Worm (Caenorhabditis elegans) whole organism, mixed stage, embryonic: ENCODE results near the gene F13B12.6.

Experiments used
- M03D4.4 ChIP-seq: sonication (generic microtip); optimal IDR thresholded peaks from 2 replicates; lab custom pipeline; 2017; ENCODE audit warnings: mild to moderate bottlenecking, missing genetic modification characterization, missing compliant biosample characterization
- bed-3 ChIP-seq: fragments of 200-800 bp; sonication (Bioruptor generic); optimal IDR thresholded peaks from 3 replicates; lab custom pipeline; 2018; ENCODE audit warnings: mild to moderate bottlenecking, missing genetic modification characterization, moderate library complexity, missing compliant biosample characterization
- blmp-1 ChIP-seq: fragments of 150-350 bp; optimal IDR thresholded peaks from 2 replicates; lab custom pipeline; 2014; ENCODE audit warnings: missing biosample characterization, missing genetic modification characterization
- ceh-43 ChIP-seq: fragments of 200-800 bp; sonication (Bioruptor generic); optimal IDR thresholded peaks from 2 replicates; lab custom pipeline; 2018; ENCODE audit warnings: mild to moderate bottlenecking, missing genetic modification characterization, moderate library complexity, missing compliant biosample characterization
- ceh-83 ChIP-seq: fragments of 200-800 bp; sonication (Bioruptor generic); optimal IDR thresholded peaks from 2 replicates; lab custom pipeline; 2018; ENCODE audit warnings: mild to moderate bottlenecking, missing genetic modification characterization, missing compliant biosample characterization
- ces-1 ChIP-seq: fragments of 150-350 bp; optimal IDR thresholded peaks from 2 replicates; lab custom pipeline; 2014; ENCODE audit warnings: missing biosample characterization, missing genetic modification reagents, missing genetic modification characterization
- drap-1 ChIP-seq: fragments of 200-800 bp; sonication (Bioruptor generic); optimal IDR thresholded peaks from 3 replicates; lab custom pipeline; 2018; ENCODE audit warnings: mild to moderate bottlenecking, missing genetic modification characterization, missing compliant biosample characterization
- elt-3 ChIP-seq: fragments of 150-350 bp; optimal IDR thresholded peaks from 2 replicates; lab custom pipeline; 2014; ENCODE audit warnings: missing biosample characterization, missing genetic modification characterization
- flh-1 ChIP-seq: fragments of 200-800 bp; sonication (Bioruptor generic); optimal IDR thresholded peaks from 2 replicates; lab custom pipeline; 2018; ENCODE audit warnings: mild to moderate bottlenecking, missing genetic modification characterization, moderate library complexity, missing compliant biosample characterization
- ham-2 ChIP-seq: fragments of 200-800 bp; sonication (Bioruptor generic); optimal IDR thresholded peaks from 2 replicates; lab custom pipeline; 2018; ENCODE audit warnings: mild to moderate bottlenecking, missing genetic modification characterization, missing compliant biosample characterization
- hlh-1 ChIP-seq: fragments of 150-350 bp; optimal IDR thresholded peaks from 2 replicates; lab custom pipeline; 2014; ENCODE audit warnings: missing biosample characterization, missing genetic modification reagents, missing genetic modification characterization
- lin-13 ChIP-seq: fragments of 150-350 bp; optimal IDR thresholded peaks from 2 replicates; lab custom pipeline; 2014; ENCODE audit warnings: missing biosample characterization, missing genetic modification characterization
- lin-32 ChIP-seq: fragments of 200-800 bp; sonication (Bioruptor generic); optimal IDR thresholded peaks from 2 replicates; lab custom pipeline; 2018; ENCODE audit warnings: mild to moderate bottlenecking, missing genetic modification characterization, missing compliant biosample characterization
- lsy-2 ChIP-seq: fragments of 150-350 bp; optimal IDR thresholded peaks from 2 replicates; lab custom pipeline; 2014; ENCODE audit warnings: missing biosample characterization, missing genetic modification characterization
- mab-5 ChIP-seq: fragments of 150-350 bp; optimal IDR thresholded peaks from 2 replicates; lab custom pipeline; 2014; ENCODE audit warnings: missing biosample characterization, missing genetic modification characterization
- mep-1 ChIP-seq: fragments of 150-350 bp; optimal IDR thresholded peaks from 2 replicates; lab custom pipeline; 2017; ENCODE audit warnings: missing biosample characterization, missing genetic modification reagents, missing genetic modification characterization, inconsistent platforms
- mls-2 ChIP-seq: sonication (generic microtip); optimal IDR thresholded peaks from 2 replicates; lab custom pipeline; 2016; ENCODE audit warnings: mild to moderate bottlenecking, missing genetic modification characterization, moderate library complexity, missing compliant biosample characterization
- nhr-2 ChIP-seq: fragments of 150-350 bp; optimal IDR thresholded peaks from 2 replicates; lab custom pipeline; 2014; ENCODE audit warnings: missing biosample characterization, missing genetic modification characterization
- nhr-237 ChIP-seq: fragments of 150-350 bp; optimal IDR thresholded peaks from 2 replicates; lab custom pipeline; 2014; ENCODE audit warnings: missing biosample characterization, missing genetic modification characterization
- nhr-28 ChIP-seq: fragments of 150-350 bp; optimal IDR thresholded peaks from 2 replicates; lab custom pipeline; 2014; ENCODE audit warnings: missing biosample characterization, missing genetic modification characterization
- nhr-76 ChIP-seq: sonication (generic microtip); optimal IDR thresholded peaks from 2 replicates; lab custom pipeline; 2017; ENCODE audit warnings: missing biosample characterization, missing genetic modification characterization
- pha-4 ChIP-seq: fragments of 150-350 bp; optimal IDR thresholded peaks from 2 replicates; lab custom pipeline; 2018; ENCODE audit warnings: missing biosample characterization, missing genetic modification reagents, missing genetic modification characterization
- sem-2 ChIP-seq: fragments of 200-800 bp; sonication (Bioruptor generic); optimal IDR thresholded peaks from 2 replicates; lab custom pipeline; 2018; ENCODE audit warnings: mild to moderate bottlenecking, missing genetic modification characterization, missing compliant biosample characterization
- snpc-4 ChIP-seq: fragments of 150-350 bp; optimal IDR thresholded peaks from 2 replicates; lab custom pipeline; 2014; ENCODE audit warnings: missing biosample characterization, missing genetic modification characterization
- sptf-1 ChIP-seq: sonication (generic microtip); optimal IDR thresholded peaks from 2 replicates; lab custom pipeline; 2017; ENCODE audit warnings: mild to moderate bottlenecking, missing genetic modification characterization, moderate library complexity, missing compliant biosample characterization
- tbx-8 ChIP-seq: fragments of 200-800 bp; sonication (Bioruptor generic); optimal IDR thresholded peaks from 2 replicates; lab custom pipeline; 2018; ENCODE audit warnings: mild to moderate bottlenecking, missing genetic modification characterization, moderate library complexity, missing compliant biosample characterization
- unc-120 ChIP-seq: sonication (generic microtip); optimal IDR thresholded peaks from 2 replicates; lab custom pipeline; 2017; ENCODE audit warnings: missing genetic modification characterization, missing compliant biosample characterization; ENCODE audit not compliant: poor library complexity, severe bottlenecking
- unc-39 ChIP-seq: fragments of 150-350 bp; optimal IDR thresholded peaks from 2 replicates; lab custom pipeline; 2014; ENCODE audit warnings: missing biosample characterization, missing genetic modification characterization
- unc-62 ChIP-seq: fragments of 150-350 bp; optimal IDR thresholded peaks from 2 replicates; lab custom pipeline; 2014; ENCODE audit warnings: missing biosample characterization, missing genetic modification reagents, missing genetic modification characterization
- zip-8 ChIP-seq: fragments of 150-350 bp; optimal IDR thresholded peaks from 2 replicates; lab custom pipeline; 2014; ENCODE audit warnings: missing biosample characterization, missing genetic modification characterization
- ztf-11 ChIP-seq: fragments of 150-350 bp; optimal IDR thresholded peaks from 2 replicates; lab custom pipeline; 2014; ENCODE audit warnings: missing biosample characterization, missing genetic modification characterization

Gene F13B12.6

DNA sequence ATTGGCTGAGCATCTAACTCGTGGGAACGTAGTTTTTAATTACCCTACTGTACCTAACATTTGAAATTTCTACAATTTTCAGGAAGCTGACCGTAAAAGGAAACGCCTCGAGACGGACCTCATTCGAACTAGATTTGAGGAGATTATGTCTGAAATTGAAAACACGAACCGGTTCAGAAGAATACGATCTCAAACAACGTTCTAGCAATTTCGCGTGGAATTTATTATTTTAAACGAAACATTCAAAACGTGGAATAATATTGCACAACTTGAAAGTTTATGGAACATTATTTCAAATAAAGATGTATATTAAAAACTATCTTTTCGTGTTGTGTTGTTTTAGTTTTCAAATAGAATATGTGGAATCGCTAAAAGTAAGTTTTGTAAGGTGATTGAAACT, 25.8 kb upstream of the F13B12.6 start, which contains the start of gene F13B12.7:
TSS of gene F13B12.7 (plus strand) at position 301 of the 400 bp plus-strand sequence.
- no peak for TF ChIP-seq mls-2 (tag; lab: Kevin White, UChicago)
- TF ChIP-seq lin-13 (tag; lab: Kevin White, UChicago) = no peak
- TF ChIP-seq lin-32 (GFP tag; lab: Kevin White, UChicago) = no peak
- TF ChIP-seq flh-1 (GFP tag; lab: Kevin White, UChicago) = no peak
- no peak for TF ChIP-seq nhr-2 (tag; lab: Kevin White, UChicago)
- TF ChIP-seq nhr-76 = no peak
- TF ChIP-seq unc-39 (tag; lab: Kevin White, UChicago) = no peak
- no peak for TF ChIP-seq pha-4 (tag; lab: Kevin White, UChicago)
- TF ChIP-seq tbx-8 (GFP tag; lab: Kevin White, UChicago) = no peak
- no peak for TF ChIP-seq snpc-4 (tag; lab: Kevin White, UChicago)
- TF ChIP-seq lsy-2 (tag; lab: Kevin White, UChicago) = no peak
- TF ChIP-seq mab-5 (tag; lab: Kevin White, UChicago) = no peak
- no peak for TF ChIP-seq bed-3 (GFP tag; lab: Kevin White, UChicago)
- TF ChIP-seq unc-62 = no peak
- no peak for TF ChIP-seq ztf-11 (tag; lab: Kevin White, UChicago)
- TF ChIP-seq sptf-1 (tag; lab: Kevin White, UChicago) = no peak
- no peak for TF ChIP-seq ham-2 (GFP tag; lab: Kevin White, UChicago)

DNA sequence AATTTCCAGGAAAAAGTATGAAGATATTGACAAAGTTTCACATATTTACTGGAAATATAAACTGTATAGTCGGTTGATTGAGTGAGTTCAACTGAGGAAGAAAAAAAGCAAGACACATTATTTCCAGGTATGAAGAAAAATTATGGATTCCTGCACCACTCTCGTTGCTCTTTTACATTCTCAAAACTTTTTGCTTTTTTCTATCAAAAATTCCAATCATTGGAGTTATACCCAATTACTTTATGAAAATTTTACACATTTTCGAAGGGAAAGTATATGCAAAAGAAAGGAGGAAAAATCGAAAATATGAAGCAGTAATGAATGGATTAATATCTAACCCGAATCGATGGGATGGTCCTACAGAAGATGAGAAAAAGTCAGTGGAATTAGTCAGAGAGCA, 25.2 kb upstream of the F13B12.6 start:
- TF ChIP-seq nhr-2 (tag; lab: Kevin White, UChicago) = no peak
- TF ChIP-seq hlh-1 (tag; lab: Kevin White, UChicago) = no peak
- no peak for TF ChIP-seq elt-3 (tag; lab: Kevin White, UChicago)
- no peak for TF ChIP-seq ces-1 (GFP tag; lab: Kevin White, UChicago)
- TF ChIP-seq ceh-83 (GFP tag; lab: Kevin White, UChicago) = no peak
- TF ChIP-seq M03D4.4 (tag; lab: Kevin White, UChicago) = no peak

DNA sequence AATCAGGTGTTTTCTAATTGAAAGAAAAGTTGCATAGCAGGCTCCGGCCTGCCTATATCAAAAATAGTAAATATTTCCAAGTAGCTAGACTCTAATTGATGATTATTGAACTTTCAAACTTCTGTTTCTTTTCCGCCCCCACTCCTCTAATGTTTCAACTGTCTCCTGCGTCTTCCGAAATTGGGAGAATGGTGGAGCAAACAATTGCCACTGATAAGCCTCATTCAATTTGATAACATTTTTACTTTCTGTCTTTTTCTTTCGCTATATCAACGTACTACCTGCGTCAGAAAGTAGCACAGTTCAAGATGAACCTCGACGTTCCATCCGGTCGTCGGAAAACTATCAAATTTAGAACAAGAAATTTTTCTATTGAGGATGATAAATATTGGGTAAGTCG, 21.2 kb upstream of the F13B12.6 start, which contains the start of gene F13B12.3:
TSS of gene F13B12.3 (plus strand) at position 223 of the 400 bp plus-strand sequence.
- TF ChIP-seq mab-5 (tag; lab: Kevin White, UChicago) (no peak), drap-1 (GFP tag; lab: Kevin White, UChicago) (no peak), tbx-8 (GFP tag; lab: Kevin White, UChicago) (no peak), nhr-76 (no peak), zip-8 (tag; lab: Kevin White, UChicago) (no peak), flh-1 (GFP tag; lab: Kevin White, UChicago) (no peak), nhr-28 (tag; lab: Kevin White, UChicago) (no peak), snpc-4 (tag; lab: Kevin White, UChicago) (no peak), blmp-1 (tag; lab: Kevin White, UChicago) (no peak), ztf-11 (tag; lab: Kevin White, UChicago) (no peak), elt-3 (tag; lab: Kevin White, UChicago) (no peak), ceh-43 (GFP tag; lab: Kevin White, UChicago) (no peak), ces-1 (GFP tag; lab: Kevin White, UChicago) (no peak), ham-2 (GFP tag; lab: Kevin White, UChicago) (no peak), lin-13 (tag; lab: Kevin White, UChicago) (no peak), lin-32 (GFP tag; lab: Kevin White, UChicago) (no peak), mep-1 (no peak)

DNA sequence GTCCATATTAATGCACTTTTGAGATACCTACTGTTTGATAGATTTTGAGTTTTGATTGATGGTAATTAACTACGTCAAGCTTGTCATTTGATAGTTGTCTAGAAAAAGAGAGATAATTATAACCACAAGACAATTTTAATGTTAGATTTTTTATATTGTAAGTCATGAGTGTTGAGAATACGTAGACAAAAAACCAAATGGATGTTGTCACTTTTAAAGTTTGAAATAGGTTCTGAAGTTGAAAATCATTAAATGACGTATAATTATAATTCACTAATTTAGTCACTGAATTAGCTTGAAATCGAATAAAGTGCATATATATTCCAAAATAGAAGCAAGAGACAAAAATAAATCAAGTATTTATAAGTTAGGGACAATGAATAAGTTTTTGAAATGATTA, 19.4 kb upstream of the F13B12.6 start:
- TF ChIP-seq unc-120 (tag; lab: Kevin White, UChicago) = no peak
- TF ChIP-seq zip-8 (tag; lab: Kevin White, UChicago) = no peak
- no peak for TF ChIP-seq pha-4 (tag; lab: Kevin White, UChicago)
- TF ChIP-seq unc-39 (tag; lab: Kevin White, UChicago) = no peak
- no peak for TF ChIP-seq flh-1 (GFP tag; lab: Kevin White, UChicago)
- no peak for TF ChIP-seq nhr-28 (tag; lab: Kevin White, UChicago)
- TF ChIP-seq nhr-237 (tag; lab: Kevin White, UChicago) = no peak
- no peak for TF ChIP-seq hlh-1 (tag; lab: Kevin White, UChicago)
- no peak for TF ChIP-seq ceh-83 (GFP tag; lab: Kevin White, UChicago)
- TF ChIP-seq ces-1 (GFP tag; lab: Kevin White, UChicago) = no peak
- TF ChIP-seq lsy-2 (tag; lab: Kevin White, UChicago) = no peak
- no peak for TF ChIP-seq sem-2
- TF ChIP-seq, all 35 proteins: peak for 0
